Worm (Caenorhabditis elegans): ENCODE results near the gene blos-1.

Gene blos-1

DNA sequence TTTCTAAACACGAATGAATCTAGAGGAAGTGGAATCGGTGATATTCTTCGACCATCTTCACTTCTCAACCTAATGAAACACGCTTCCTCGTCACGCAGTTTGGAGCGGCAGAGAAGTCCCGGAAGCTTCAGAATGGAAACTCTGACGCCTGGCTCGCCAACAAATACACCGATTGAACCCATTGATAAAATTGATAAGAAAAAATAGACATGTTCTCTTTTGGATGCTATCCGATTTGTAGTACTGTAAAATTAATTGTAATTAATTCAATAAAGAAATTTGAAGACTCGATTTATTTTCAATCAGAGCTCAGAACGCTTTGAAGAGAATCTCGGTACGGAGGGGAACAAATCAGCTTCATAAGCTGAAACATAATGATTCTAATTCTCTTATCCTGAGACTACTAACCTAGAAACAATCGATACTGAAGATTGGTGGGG, 2.8 kb upstream of the blos-1 start (continued):
- no peak for TF ChIP-seq jun-1 (tag; optimal IDR thresholded peaks at IDR 0.05)
- TF ChIP-seq ceh-88 (GFP tag; IDR thresholded peaks at IDR 0.05), result peak; percentile 45; the same call in 1 of the 2 replicates
- TF ChIP-seq nhr-20 (tag; optimal IDR thresholded peaks at IDR 0.05), result peak; percentile 45
- peak; percentile 49 for TF ChIP-seq tbx-2 (tag; optimal IDR thresholded peaks at IDR 0.05)
- TF ChIP-seq aly-2 (tag; optimal IDR thresholded peaks at IDR 0.05), result peak; percentile 99
- TF ChIP-seq dsc-1 (tag; optimal IDR thresholded peaks at IDR 0.05), result peak; percentile 10
- peak; percentile 24 for TF ChIP-seq lin-14 (GFP tag; optimal IDR thresholded peaks at IDR 0.05)
- TF ChIP-seq unc-98 (GFP tag; IDR thresholded peaks at IDR 0.05), result no peak; the same call in 1 of the 2 replicates
- TF ChIP-seq lin-35 (GFP tag; optimal IDR thresholded peaks at IDR 0.05), result peak in 1 of 2 experiments; percentile 62
- no peak for TF ChIP-seq egl-13 (tag; optimal IDR thresholded peaks at IDR 0.05)
- TF ChIP-seq sup-37 (GFP tag; optimal IDR thresholded peaks at IDR 0.05), result peak; percentile 38
- TF ChIP-seq nhr-12 (tag; optimal IDR thresholded peaks at IDR 0.05), result no peak
- TF ChIP-seq lin-39 (tag; optimal IDR thresholded peaks at IDR 0.05), result no peak
- no peak for TF ChIP-seq ceh-90 (tag; optimal IDR thresholded peaks at IDR 0.05)
- TF ChIP-seq hlh-4 (tag; optimal IDR thresholded peaks at IDR 0.05), result no peak
- TF ChIP-seq nhr-76 (tag; optimal IDR thresholded peaks at IDR 0.05), result no peak
- no peak for TF ChIP-seq nhr-77 (tag; optimal IDR thresholded peaks at IDR 0.05)
- peak; percentile 48 for TF ChIP-seq rnt-1 (tag; optimal IDR thresholded peaks at IDR 0.05)
- no peak for TF ChIP-seq ceh-63 (GFP tag; optimal IDR thresholded peaks at IDR 0.05)
- TF ChIP-seq ama-1 (optimal IDR thresholded peaks at IDR 0.05), result peak; percentile 86
- TF ChIP-seq xbp-1 (tag; optimal IDR thresholded peaks at IDR 0.05), result peak; percentile 48
- TF ChIP-seq ztf-11 (tag; optimal IDR thresholded peaks at IDR 0.05), result peak in 1 of 2 experiments; percentile 22
- peak; percentile 61 for TF ChIP-seq nhr-19 (GFP tag; conservative IDR thresholded peaks at IDR 0.05)
- peak; percentile 3 for TF ChIP-seq lir-3 (tag; optimal IDR thresholded peaks at IDR 0.05; ENCODE audit: poor library complexity)
- TF ChIP-seq unc-130 (tag; optimal IDR thresholded peaks at IDR 0.05), result no peak
- TF ChIP-seq efl-1 (optimal IDR thresholded peaks at IDR 0.05), result peak; percentile 14 to 31
- peak in 1 of 2 experiments; percentile 92 for TF ChIP-seq efl-1 (GFP tag; optimal IDR thresholded peaks at IDR 0.05 in 1 of 2)

DNA sequence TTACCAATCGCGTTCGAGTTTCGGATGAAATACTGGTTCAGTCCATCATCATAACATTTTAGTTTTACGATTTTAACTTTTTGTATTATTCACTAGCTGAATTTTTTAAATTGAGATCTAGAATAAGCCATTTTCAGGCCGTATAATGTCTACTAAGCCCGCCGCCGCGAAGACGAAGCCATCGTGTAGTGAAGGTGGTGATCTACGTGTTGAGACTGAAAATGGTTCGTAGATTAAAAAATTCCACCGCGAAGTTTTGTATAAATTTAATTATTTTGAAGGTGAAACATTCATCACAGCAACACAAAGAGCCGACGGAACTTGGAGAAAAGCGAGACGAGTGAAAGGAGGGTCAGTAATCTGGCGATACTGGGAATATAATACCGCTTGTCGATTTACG, 2.0 kb downstream of the blos-1 start, which contains the start of gene T20G5.9:
Gene T20G5.9 (plus strand): TSS at position 138 of the 400 bp plus-strand sequence.
- peak; percentile 19 for TF ChIP-seq ama-1 (optimal IDR thresholded peaks at IDR 0.05)
- TF ChIP-seq nhr-76 (tag; optimal IDR thresholded peaks at IDR 0.05), result no peak
- no peak for TF ChIP-seq zag-1 (tag; optimal IDR thresholded peaks at IDR 0.05)

DNA sequence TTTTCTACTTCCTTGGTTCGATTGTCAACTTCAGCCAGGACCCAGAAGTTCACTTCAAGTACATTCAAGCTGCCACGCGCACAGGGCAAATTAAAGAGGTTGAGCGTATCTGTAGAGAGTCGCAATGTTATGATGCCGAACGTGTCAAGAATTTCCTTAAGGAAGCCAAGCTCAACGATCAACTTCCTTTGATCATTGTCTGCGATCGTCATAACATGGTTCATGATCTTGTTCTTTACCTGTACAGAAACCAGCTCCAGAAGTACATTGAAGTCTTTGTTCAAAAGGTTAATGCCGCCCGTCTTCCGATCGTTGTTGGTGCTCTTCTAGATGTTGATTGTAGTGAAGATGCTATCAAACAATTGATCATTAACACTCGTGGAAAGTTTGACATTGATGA, 5.4 kb downstream of the blos-1 start:
- TF ChIP-seq efl-1 (optimal IDR thresholded peaks at IDR 0.05) (no peak), efl-1 (GFP tag; optimal IDR thresholded peaks at IDR 0.05 in 1 of 2) (peak in 1 of 2 experiments; percentile 82), tbx-2 (tag; optimal IDR thresholded peaks at IDR 0.05) (no peak)

DNA sequence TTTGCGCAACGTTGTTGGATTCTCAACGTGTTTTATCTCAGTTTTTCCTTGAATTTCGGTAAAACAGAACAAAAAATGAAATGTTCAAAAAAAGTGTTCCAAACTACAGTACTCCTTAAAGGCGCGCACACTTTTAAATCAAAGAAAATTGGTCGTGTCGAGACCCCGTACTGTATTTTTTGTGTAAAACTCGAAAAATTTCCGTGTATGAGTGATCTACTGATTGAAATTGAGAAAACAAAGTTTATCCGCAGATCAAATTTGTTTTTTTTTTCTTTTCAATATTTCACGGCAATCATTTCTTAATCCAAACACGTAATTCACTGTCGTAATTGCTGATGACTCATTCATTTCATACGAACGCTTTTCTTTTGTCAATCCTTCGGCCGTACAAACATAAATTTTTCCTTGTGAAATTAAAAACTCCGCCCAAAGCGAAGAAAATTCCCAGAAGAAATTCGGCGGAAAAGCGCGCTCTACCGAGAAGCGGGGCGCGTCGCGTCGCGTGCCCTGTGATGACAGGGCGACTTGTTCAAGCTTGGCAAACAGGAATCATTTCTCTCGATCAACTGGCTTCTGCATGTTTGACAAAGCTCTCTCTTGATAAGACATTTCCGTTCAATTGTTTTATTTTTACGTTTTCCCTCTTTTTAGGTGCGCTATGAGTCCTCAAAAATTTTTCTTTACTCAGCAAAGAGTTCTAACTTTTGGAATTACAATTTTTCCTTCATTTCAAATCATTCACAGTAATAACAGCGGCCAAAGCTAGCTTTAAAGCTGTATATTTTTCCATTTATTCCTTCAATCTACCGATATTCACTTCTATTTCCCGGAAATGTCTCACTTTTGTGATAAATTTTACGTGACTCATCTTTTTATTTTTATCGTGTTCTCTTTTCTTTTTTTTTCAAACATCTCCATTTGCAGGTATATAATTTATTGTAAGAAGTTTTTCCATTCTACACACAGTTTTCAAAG, 8.6 kb downstream of the blos-1 start, which contains the start of gene chc-1:
Gene chc-1 (plus strand): TSS at position 928 of the 978 bp plus-strand sequence.
- TF ChIP-seq nhr-85 (tag), result peak; percentile 48
- no peak for TF ChIP-seq lin-14 (GFP tag; optimal IDR thresholded peaks at IDR 0.05)
- no peak for TF ChIP-seq aha-1 (tag; optimal IDR thresholded peaks at IDR 0.05)
- TF ChIP-seq lsy-2 (tag; optimal IDR thresholded peaks at IDR 0.05), result peak in 1 of 2 experiments; percentile 71
- peak; percentile 17 for TF ChIP-seq nhr-71 (tag; optimal IDR thresholded peaks at IDR 0.05)
- TF ChIP-seq skn-1 (tag; optimal IDR thresholded peaks at IDR 0.05), result peak; percentile 12
- TF ChIP-seq lin-15B (tag; optimal IDR thresholded peaks at IDR 0.05), result peak; percentile 70
- no peak for TF ChIP-seq C34B4.2 (tag; optimal IDR thresholded peaks at IDR 0.05)
- TF ChIP-seq nhr-20 (tag; optimal IDR thresholded peaks at IDR 0.05), result no peak
- TF ChIP-seq egl-13 (tag; optimal IDR thresholded peaks at IDR 0.05), result no peak
- TF ChIP-seq egl-27 (tag; optimal IDR thresholded peaks at IDR 0.05), result no peak
- peak in 1 of 2 experiments; percentile 18 for TF ChIP-seq mdl-1 (tag; optimal IDR thresholded peaks at IDR 0.05)
- TF ChIP-seq isw-1 (GFP tag; IDR thresholded peaks at IDR 0.05), result no peak
- peak; percentile 45 to 57 for TF ChIP-seq lin-35 (GFP tag; optimal IDR thresholded peaks at IDR 0.05)
- TF ChIP-seq fos-1 (tag; optimal IDR thresholded peaks at IDR 0.05), result no peak
- no peak for TF ChIP-seq nhr-19 (GFP tag; conservative IDR thresholded peaks at IDR 0.05)
- no peak for TF ChIP-seq unc-86 (tag; optimal IDR thresholded peaks at IDR 0.05)
- peak; percentile 12 for TF ChIP-seq nhr-47 (tag; optimal IDR thresholded peaks at IDR 0.05)
- TF ChIP-seq ceh-82 (tag; optimal IDR thresholded peaks at IDR 0.05), result peak in 1 of 3 experiments; percentile 57
- peak; percentile 26 to 35 for TF ChIP-seq efl-1 (optimal IDR thresholded peaks at IDR 0.05)
- peak in 1 of 2 experiments; percentile 43 for TF ChIP-seq efl-1 (GFP tag; optimal IDR thresholded peaks at IDR 0.05 in 1 of 2)
- peak; percentile 2 for TF ChIP-seq vab-15 (tag; optimal IDR thresholded peaks at IDR 0.05)
- no peak for TF ChIP-seq tlp-1 (tag; optimal IDR thresholded peaks at IDR 0.05)
- TF ChIP-seq C16A3.4 (tag; optimal IDR thresholded peaks at IDR 0.05), result peak; percentile 19

Measured in whole organism, L1 larva.